Worm (Caenorhabditis elegans): Measurements from ENCODE around the gene B0563.5.

ce11 chrX:9155751-9156150, 9.8 kb downstream of the B0563.5 start:
- TF ChIP-seq lin-11 (tag; optimal IDR thresholded peaks at IDR 0.05) (no peak), ceh-24 (tag; optimal IDR thresholded peaks at IDR 0.05) (no peak), unc-3 (GFP tag; conservative IDR thresholded peaks at IDR 0.05) (no peak), unc-3 (tag; optimal IDR thresholded peaks at IDR 0.05) (no peak), elt-2 (tag; optimal IDR thresholded peaks at IDR 0.05) (no peak), nhr-11 (tag; optimal IDR thresholded peaks at IDR 0.05) (no peak), ref-2 (tag; optimal IDR thresholded peaks at IDR 0.05) (no peak), fkh-10 (GFP tag; optimal IDR thresholded peaks at IDR 0.05) (no peak), pha-4 (tag; optimal IDR thresholded peaks at IDR 0.05) (no peak), sox-2 (GFP tag; IDR thresholded peaks at IDR 0.05) (no peak), ama-1 (optimal IDR thresholded peaks at IDR 0.05) (no peak), dmd-4 (tag; optimal IDR thresholded peaks at IDR 0.05; ENCODE audit: borderline replicate concordance) (no peak), ceh-9 (tag; optimal IDR thresholded peaks at IDR 0.05) (no peak)
